In genomic region chrX:16425145-16425544, dm6 we compare ENCODE assay signal across 1 fruit fly cellular context.
A peak's percentile ranks its signal among the peaks of the same experiment; 100 is the strongest.
TF ChIP-seq lines count a peak whose summit lies in the region.

No protein-coding gene starts in this region.

TF ChIP-seq in whole organism, prepupa, 60 proteins besides CTCF, POLR2A, EP300 and RAD21 (continued from another document):
- TF ChIP-seq CG8119 (GFP tag; IDR thresholded peaks at IDR 0.05; lab: Robert Waterston, UW) (no peak), fkh (GFP tag; optimal IDR thresholded peaks at IDR 0.05; lab: Kevin White, UChicago) (no peak), Smox (GFP tag; optimal IDR thresholded peaks at IDR 0.05; lab: Kevin White, UChicago) (no peak), Sox102F (GFP tag; optimal IDR thresholded peaks at IDR 0.05; lab: Kevin White, UChicago) (no peak), pdm3 (GFP tag; optimal IDR thresholded peaks at IDR 0.05; lab: Kevin White, UChicago) (no peak), fd59A (GFP tag; optimal IDR thresholded peaks at IDR 0.05; lab: Kevin White, UChicago) (no peak), esn (GFP tag; optimal IDR thresholded peaks at IDR 0.05; lab: Kevin White, UChicago) (no peak), CG11294 (GFP tag; IDR thresholded peaks at IDR 0.05; lab: Robert Waterston, UW) (no peak), CG10631 (GFP tag; optimal IDR thresholded peaks at IDR 0.05; lab: Kevin White, UChicago) (no peak), Hr4 (GFP tag; optimal IDR thresholded peaks at IDR 0.05; lab: Kevin White, UChicago) (no peak), CG6792 (GFP tag; optimal IDR thresholded peaks at IDR 0.05; lab: Kevin White, UChicago) (no peak), CG31627 (GFP tag; optimal IDR thresholded peaks at IDR 0.05; lab: Kevin White, UChicago) (no peak), CG3919 (GFP tag; optimal IDR thresholded peaks at IDR 0.05; lab: Kevin White, UChicago) (no peak), eg (GFP tag; IDR thresholded peaks at IDR 0.05; lab: Robert Waterston, UW) (no peak), dsx (GFP tag; optimal IDR thresholded peaks at IDR 0.05; lab: Kevin White, UChicago; ENCODE audit: poor library complexity, severe bottlenecking) (no peak), CG16779 (tag; optimal IDR thresholded peaks at IDR 0.05; lab: Kevin White, UChicago) (peak; percentile 20), Gug (GFP tag; IDR thresholded peaks at IDR 0.05; lab: Robert Waterston, UW) (no peak), OdsH (GFP tag; optimal IDR thresholded peaks at IDR 0.05; lab: Kevin White, UChicago) (no peak), CG7368 (GFP tag; optimal IDR thresholded peaks at IDR 0.05; lab: Kevin White, UChicago) (no peak), Sox14 (GFP tag; optimal IDR thresholded peaks at IDR 0.05; lab: Kevin White, UChicago) (peak; percentile 62), CG11902 (GFP tag; optimal IDR thresholded peaks at IDR 0.05; lab: Kevin White, UChicago) (no peak), topi (GFP tag; optimal IDR thresholded peaks at IDR 0.05; lab: Kevin White, UChicago) (no peak), acj6 (GFP tag; optimal IDR thresholded peaks at IDR 0.05; lab: Kevin White, UChicago) (no peak), Eip75B (GFP tag; optimal IDR thresholded peaks at IDR 0.05; lab: Kevin White, UChicago) (no peak), CG6808 (GFP tag; optimal IDR thresholded peaks at IDR 0.05; lab: Kevin White, UChicago) (no peak), Hr39 (GFP tag; optimal IDR thresholded peaks at IDR 0.05; lab: Kevin White, UChicago) (no peak), CG3032 (tag; optimal IDR thresholded peaks at IDR 0.05; lab: Kevin White, UChicago) (no peak), dac (GFP tag; optimal IDR thresholded peaks at IDR 0.05; lab: Kevin White, UChicago) (no peak), CG6276 (GFP tag; optimal IDR thresholded peaks at IDR 0.05; lab: Kevin White, UChicago) (no peak), salr (GFP tag; optimal IDR thresholded peaks at IDR 0.05; lab: Kevin White, UChicago) (no peak), CG6163 (GFP tag; IDR thresholded peaks at IDR 0.05; lab: Robert Waterston, UW) (peak; percentile 45; the same call in 1 of the 3 replicates), Met (GFP tag; optimal IDR thresholded peaks at IDR 0.05; lab: Kevin White, UChicago) (no peak), CG15336 (GFP tag; IDR thresholded peaks at IDR 0.05; lab: Robert Waterston, UW) (peak; percentile 22; the same call in 1 of the 2 replicates), Eip78C (GFP tag; lab: Kevin White, UChicago) (peak; percentile 64), CG1621 (tag; optimal IDR thresholded peaks at IDR 0.05; lab: Kevin White, UChicago) (no peak), svp (GFP tag; lab: Kevin White, UChicago) (peak; percentile 67)
